Fruit fly (Drosophila melanogaster): Measurements from ENCODE around the gene Traf4.

Gene Traf4

DNA sequence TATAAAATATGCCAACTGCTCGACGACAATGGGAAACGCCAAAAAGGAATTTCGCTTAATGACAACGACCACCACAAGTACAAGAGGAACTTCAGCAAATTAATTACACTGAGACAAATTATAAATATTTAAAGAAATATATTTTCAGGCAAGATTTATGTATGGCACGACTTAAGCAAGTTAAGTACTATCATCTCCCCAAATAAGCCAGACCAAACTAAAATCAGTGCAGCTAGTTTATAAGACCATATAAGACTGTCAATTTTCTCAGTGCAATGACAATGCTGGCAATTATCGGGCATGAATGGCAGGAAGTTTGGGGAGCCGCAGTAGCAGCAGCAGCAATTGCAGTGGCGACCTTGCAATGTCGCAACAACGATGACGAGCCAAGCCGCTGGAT lies 13.2 kb upstream of the Traf4 start:
- TF ChIP-seq CG10669 (GFP tag; optimal IDR thresholded peaks at IDR 0.05): peak; percentile 71
- peak; percentile 78 for TF ChIP-seq achi (GFP tag; optimal IDR thresholded peaks at IDR 0.05)
- TF ChIP-seq CG16779 (tag; optimal IDR thresholded peaks at IDR 0.05): peak; percentile 51
- TF ChIP-seq CG11294 (GFP tag; IDR thresholded peaks at IDR 0.05): no peak; the same call in 1 of the 2 replicates
- TF ChIP-seq Ets96B (tag; optimal IDR thresholded peaks at IDR 0.05): peak; percentile 69
- TF ChIP-seq Sox15 (GFP tag; optimal IDR thresholded peaks at IDR 0.05): peak; percentile 67
- peak; percentile 87 for TF ChIP-seq CG3919 (GFP tag; optimal IDR thresholded peaks at IDR 0.05)
- peak; percentile 44 for TF ChIP-seq Smox (GFP tag; optimal IDR thresholded peaks at IDR 0.05)
- peak; percentile 75 for TF ChIP-seq CG7368 (GFP tag; optimal IDR thresholded peaks at IDR 0.05)
- TF ChIP-seq salr (GFP tag; optimal IDR thresholded peaks at IDR 0.05): peak in 1 of 2 experiments; percentile 46
- peak; percentile 16 for TF ChIP-seq Met (GFP tag; optimal IDR thresholded peaks at IDR 0.05)
- TF ChIP-seq CG1621 (tag; optimal IDR thresholded peaks at IDR 0.05): peak; percentile 67
- TF ChIP-seq lz (GFP tag; optimal IDR thresholded peaks at IDR 0.05): peak; percentile 54
- peak; percentile 66 for TF ChIP-seq CG32006 (GFP tag; optimal IDR thresholded peaks at IDR 0.05)
- peak; percentile 4 for TF ChIP-seq Ets21C (GFP tag; optimal IDR thresholded peaks at IDR 0.05)
- peak; percentile 79 for TF ChIP-seq acj6 (GFP tag; optimal IDR thresholded peaks at IDR 0.05)
- TF ChIP-seq CG11902 (GFP tag; optimal IDR thresholded peaks at IDR 0.05): peak; percentile 78
- TF ChIP-seq CG4318 (GFP tag; optimal IDR thresholded peaks at IDR 0.05): no peak
- TF ChIP-seq CG6854 (GFP tag; optimal IDR thresholded peaks at IDR 0.05): peak; percentile 58
- peak; percentile 69 for TF ChIP-seq CG11762 (GFP tag; optimal IDR thresholded peaks at IDR 0.05; ENCODE audit: insufficient read depth)
- TF ChIP-seq esn (GFP tag; optimal IDR thresholded peaks at IDR 0.05): peak; percentile 76
- peak; percentile 52 to 79 for TF ChIP-seq ss (GFP tag; optimal IDR thresholded peaks at IDR 0.05)
- no peak for TF ChIP-seq Hr38 (GFP tag; optimal IDR thresholded peaks at IDR 0.05)
- TF ChIP-seq CG31627 (GFP tag; optimal IDR thresholded peaks at IDR 0.05): peak; percentile 45
- peak; percentile 84 for TF ChIP-seq CG8632 (GFP tag; optimal IDR thresholded peaks at IDR 0.05)
- peak; percentile 53 for TF ChIP-seq Hr4 (GFP tag; optimal IDR thresholded peaks at IDR 0.05)
- peak; percentile 71 for TF ChIP-seq CG10631 (GFP tag; optimal IDR thresholded peaks at IDR 0.05)
- TF ChIP-seq Eip93F (GFP tag; optimal IDR thresholded peaks at IDR 0.05): no peak
- TF ChIP-seq net (GFP tag; optimal IDR thresholded peaks at IDR 0.05): peak; percentile 66
- peak; percentile 71 for TF ChIP-seq topi (GFP tag; optimal IDR thresholded peaks at IDR 0.05)
- no peak for TF ChIP-seq dac (GFP tag; optimal IDR thresholded peaks at IDR 0.05)
- TF ChIP-seq CG8319 (GFP tag; optimal IDR thresholded peaks at IDR 0.05): peak; percentile 77
- TF ChIP-seq CG6792 (GFP tag; optimal IDR thresholded peaks at IDR 0.05): peak; percentile 78
- peak; percentile 32 for TF ChIP-seq CG9139 (GFP tag; optimal IDR thresholded peaks at IDR 0.05)
- TF ChIP-seq spab (GFP tag; optimal IDR thresholded peaks at IDR 0.05): peak; percentile 61
- no peak for TF ChIP-seq vri (GFP tag; optimal IDR thresholded peaks at IDR 0.05)
- TF ChIP-seq CG6808 (GFP tag; optimal IDR thresholded peaks at IDR 0.05): peak; percentile 71
- TF ChIP-seq pdm3 (GFP tag; optimal IDR thresholded peaks at IDR 0.05): peak; percentile 80
- TF ChIP-seq Eip78C (GFP tag): peak; percentile 94
- TF ChIP-seq fd59A (GFP tag; optimal IDR thresholded peaks at IDR 0.05): peak; percentile 46
- peak; percentile 67 for TF ChIP-seq CG3032 (tag; optimal IDR thresholded peaks at IDR 0.05)
- peak; percentile 59 for TF ChIP-seq cyc (GFP tag; optimal IDR thresholded peaks at IDR 0.05)
- TF ChIP-seq OdsH (GFP tag; optimal IDR thresholded peaks at IDR 0.05): peak; percentile 75
- TF ChIP-seq CG6276 (GFP tag; optimal IDR thresholded peaks at IDR 0.05): peak; percentile 15
- TF ChIP-seq Lpt (GFP tag; optimal IDR thresholded peaks at IDR 0.05): peak; percentile 29
- TF ChIP-seq Blimp-1 (GFP tag; optimal IDR thresholded peaks at IDR 0.05): no peak
- peak; percentile 49; the same call in 1 of the 3 replicates for TF ChIP-seq CG8119 (GFP tag; IDR thresholded peaks at IDR 0.05)
- peak; percentile 49 for TF ChIP-seq Sox14 (GFP tag; optimal IDR thresholded peaks at IDR 0.05)
- peak; percentile 82 for TF ChIP-seq svp (GFP tag)
- TF ChIP-seq eg (GFP tag; IDR thresholded peaks at IDR 0.05): peak; percentile 60; the same call in 1 of the 3 replicates
- peak; percentile 83 for TF ChIP-seq CG6163 (GFP tag; IDR thresholded peaks at IDR 0.05)
- TF ChIP-seq Sox102F (GFP tag; optimal IDR thresholded peaks at IDR 0.05): peak; percentile 64
